Fruit fly (Drosophila melanogaster) whole organism, embryonic: ENCODE results near the gene CG46458.

Experiments
- ATbp ChIP-seq: fragments of 200-800 bp; sonication (Bioruptor generic); optimal IDR thresholded peaks from 2 replicates; lab custom pipeline; 2017; ENCODE audit warnings: missing biosample characterization, mild to moderate bottlenecking, missing genetic modification characterization, missing genetic modification reagents
- Abd-B ChIP-seq: fragments of 200-800 bp; sonication (Bioruptor generic); optimal IDR thresholded peaks from 2 replicates; lab custom pipeline; 2018; ENCODE audit warnings: missing biosample characterization, mild to moderate bottlenecking, missing genetic modification characterization, moderate library complexity
- Adf1 ChIP-seq: fragments of 200-800 bp; sonication (Bioruptor generic); IDR thresholded peaks from 2 replicates; pipeline ENCODE4 v1.3.6; 2022; ENCODE audit warnings: missing biosample characterization, missing genetic modification characterization
- CG10209 ChIP-seq: fragments of 200-800 bp; sonication (Bioruptor generic); optimal IDR thresholded peaks from 3 replicates; lab custom pipeline; 2017; ENCODE audit warnings: missing biosample characterization, mild to moderate bottlenecking, missing genetic modification characterization, missing genetic modification reagents
- CG10321 ChIP-seq: fragments of 200-800 bp; sonication (Bioruptor generic); IDR thresholded peaks from 2 replicates; pipeline ENCODE4 v1.3.6; 2022; ENCODE audit warnings: missing biosample characterization, missing genetic modification characterization
- CG10979 ChIP-seq: fragments of 200-800 bp; sonication (Bioruptor generic); optimal IDR thresholded peaks from 2 replicates; lab custom pipeline; 2018; ENCODE audit warnings: missing biosample characterization, mild to moderate bottlenecking, missing genetic modification characterization, moderate library complexity
- CG11504 ChIP-seq: fragments of 200-800 bp; sonication (Bioruptor generic); optimal IDR thresholded peaks from 3 replicates; lab custom pipeline; 2019; ENCODE audit warnings: missing biosample characterization, mild to moderate bottlenecking, missing genetic modification characterization, moderate library complexity
- CG12942 ChIP-seq: fragments of 200-800 bp; sonication (Bioruptor generic); optimal IDR thresholded peaks from 3 replicates; lab custom pipeline; 2016; ENCODE audit warnings: missing biosample characterization, missing genetic modification characterization
- CG13894 ChIP-seq: fragments of 200-800 bp; sonication (Bioruptor generic); optimal IDR thresholded peaks from 3 replicates; lab custom pipeline; 2018; ENCODE audit warnings: missing biosample characterization, mild to moderate bottlenecking, missing genetic modification characterization, moderate library complexity
- CG15479 ChIP-seq: fragments of 200-800 bp; sonication (Bioruptor generic); optimal IDR thresholded peaks from 3 replicates; lab custom pipeline; 2019; ENCODE audit warnings: missing biosample characterization, mild to moderate bottlenecking, missing genetic modification characterization, moderate library complexity
- CG15696 ChIP-seq: fragments of 200-800 bp; sonication (Bioruptor generic); optimal IDR thresholded peaks from 2 replicates; lab custom pipeline; 2019; ENCODE audit warnings: missing biosample characterization, mild to moderate bottlenecking, missing genetic modification characterization, moderate library complexity
- CG18011 ChIP-seq: fragments of 200-800 bp; sonication (Bioruptor generic); optimal IDR thresholded peaks from 2 replicates; lab custom pipeline; 2017; ENCODE audit warnings: missing biosample characterization, missing genetic modification characterization, mild to moderate bottlenecking, moderate library complexity, missing genotype
- CG32532 ChIP-seq: fragments of 200-800 bp; sonication (Bioruptor generic); IDR thresholded peaks from 2 replicates; pipeline ENCODE4 v1.3.6; 2022; ENCODE audit warnings: missing biosample characterization, missing genetic modification characterization
- CG3407 ChIP-seq: fragments of 200-800 bp; sonication (Bioruptor generic); optimal IDR thresholded peaks from 2 replicates; lab custom pipeline; 2018; ENCODE audit warnings: missing biosample characterization, mild to moderate bottlenecking, missing genetic modification characterization
- CG4282 ChIP-seq: fragments of 200-800 bp; sonication (Bioruptor generic); optimal IDR thresholded peaks from 2 replicates; lab custom pipeline; 2016; ENCODE audit warnings: missing biosample characterization, missing genetic modification characterization
- CG4404 ChIP-seq: fragments of 200-800 bp; sonication (Bioruptor generic); IDR thresholded peaks from 2 replicates; pipeline ENCODE4 v1.3.6; 2022; ENCODE audit warnings: missing biosample characterization, missing genetic modification characterization
- CG4854 ChIP-seq: fragments of 200-800 bp; sonication (Bioruptor generic); optimal IDR thresholded peaks from 2 replicates; lab custom pipeline; 2016; ENCODE audit warnings: missing biosample characterization, missing genetic modification characterization, inconsistent platforms
- CG7987 ChIP-seq: fragments of 200-800 bp; sonication (Bioruptor generic); optimal IDR thresholded peaks from 2 replicates; lab custom pipeline; 2018; ENCODE audit warnings: missing biosample characterization, mild to moderate bottlenecking, missing genetic modification characterization, moderate library complexity
- CG8281 ChIP-seq: fragments of 200-800 bp; sonication (Bioruptor generic); optimal IDR thresholded peaks from 2 replicates; lab custom pipeline; 2018; ENCODE audit warnings: missing biosample characterization, mild to moderate bottlenecking, missing genetic modification characterization, moderate library complexity
- CG9932 ChIP-seq: fragments of 200-800 bp; sonication (Bioruptor generic); IDR thresholded peaks from 2 replicates; pipeline ENCODE4 v1.3.6; 2022; ENCODE audit warnings: missing biosample characterization, missing genetic modification characterization
- CHES-1-like ChIP-seq: fragments of 200-800 bp; sonication (Bioruptor generic); optimal IDR thresholded peaks from 2 replicates; lab custom pipeline; 2016; ENCODE audit warnings: missing biosample characterization, missing genetic modification characterization
- Dad ChIP-seq: fragments of 200-800 bp; sonication (Bioruptor generic); optimal IDR thresholded peaks from 3 replicates; lab custom pipeline; 2016; ENCODE audit warnings: missing biosample characterization, missing genetic modification characterization
- Dip2 ChIP-seq: fragments of 200-800 bp; sonication (Bioruptor generic); IDR thresholded peaks from 2 replicates; pipeline ENCODE4 v1.3.6; 2022; ENCODE audit warnings: missing biosample characterization, missing genetic modification characterization
- Elba2 ChIP-seq: fragments of 200-800 bp; sonication (Bioruptor generic); optimal IDR thresholded peaks from 3 replicates; lab custom pipeline; 2016; ENCODE audit warnings: missing biosample characterization, missing genetic modification characterization
- Ets97D ChIP-seq: fragments of 200-800 bp; sonication (Bioruptor generic); optimal IDR thresholded peaks from 3 replicates; lab custom pipeline; 2016; ENCODE audit warnings: missing biosample characterization, missing genetic modification characterization
- HLH3B ChIP-seq: fragments of 200-800 bp; sonication (Bioruptor generic); IDR thresholded peaks from 2 replicates; pipeline ENCODE4 v1.3.6; 2022; ENCODE audit warnings: missing biosample characterization, missing genetic modification characterization
- Hand ChIP-seq: fragments of 200-800 bp; sonication (Bioruptor generic); optimal IDR thresholded peaks from 2 replicates; lab custom pipeline; 2017; ENCODE audit warnings: mild to moderate bottlenecking, missing biosample characterization, missing genetic modification reagents, missing genetic modification characterization
- Hey ChIP-seq: fragments of 200-800 bp; sonication (Bioruptor generic); optimal IDR thresholded peaks from 3 replicates; lab custom pipeline; 2018; ENCODE audit warnings: missing biosample characterization, mild to moderate bottlenecking, missing genetic modification characterization
- MBD-R2 ChIP-seq: fragments of 200-800 bp; sonication (Bioruptor generic); IDR thresholded peaks from 2 replicates; pipeline ENCODE4 v1.3.6; 2022; ENCODE audit warnings: missing biosample characterization, missing genetic modification characterization
- Mad ChIP-seq: fragments of 200-800 bp; sonication (Bioruptor generic); optimal IDR thresholded peaks from 2 replicates; lab custom pipeline; 2016; ENCODE audit warnings: missing biosample characterization, missing genetic modification characterization
- Myb ChIP-seq: fragments of 200-800 bp; sonication (Bioruptor generic); optimal IDR thresholded peaks from 2 replicates; lab custom pipeline; 2016; ENCODE audit warnings: missing biosample characterization, missing genetic modification characterization
- Opbp ChIP-seq: fragments of 200-800 bp; sonication (Bioruptor generic); IDR thresholded peaks from 3 replicates; pipeline ENCODE4 v1.3.6; 2022; ENCODE audit warnings: missing biosample characterization, missing genetic modification characterization; ENCODE audit not compliant: partially characterized antibody
- Usf ChIP-seq: fragments of 200-800 bp; sonication (Bioruptor generic); optimal IDR thresholded peaks from 2 replicates; lab custom pipeline; 2017; ENCODE audit warnings: missing genotype, missing biosample characterization, missing genetic modification characterization
- Vsx1 ChIP-seq: fragments of 200-800 bp; sonication (Bioruptor generic); optimal IDR thresholded peaks from 2 replicates; lab custom pipeline; 2017; ENCODE audit warnings: missing biosample characterization, mild to moderate bottlenecking, missing genetic modification characterization, missing genetic modification reagents
- Xrp1 ChIP-seq: fragments of 200-800 bp; sonication (Bioruptor generic); IDR thresholded peaks from 2 replicates; pipeline ENCODE4 v1.3.6; 2022; ENCODE audit warnings: missing biosample characterization, missing genetic modification characterization
- ac ChIP-seq: fragments of 200-800 bp; sonication (Bioruptor generic); optimal IDR thresholded peaks from 3 replicates; lab custom pipeline; 2017; ENCODE audit warnings: missing biosample characterization, mild to moderate bottlenecking, missing genetic modification characterization
- ato ChIP-seq: fragments of 200-800 bp; sonication (Bioruptor generic); IDR thresholded peaks from 2 replicates; pipeline ENCODE4 v1.3.6; 2022; ENCODE audit warnings: missing biosample characterization, missing genetic modification characterization; ENCODE audit not compliant: partially characterized antibody
- btn ChIP-seq: fragments of 200-800 bp; sonication (Bioruptor generic); optimal IDR thresholded peaks from 2 replicates; lab custom pipeline; 2016; ENCODE audit warnings: missing biosample characterization, missing genetic modification characterization
- cg ChIP-seq: fragments of 200-800 bp; sonication (Bioruptor generic); optimal IDR thresholded peaks from 3 replicates; lab custom pipeline; 2019; ENCODE audit warnings: missing biosample characterization, mild to moderate bottlenecking, missing genetic modification characterization, moderate library complexity
- crol ChIP-seq: fragments of 200-800 bp; sonication (Bioruptor generic); IDR thresholded peaks from 2 replicates; pipeline ENCODE4 v1.3.6; 2022; ENCODE audit warnings: missing biosample characterization, missing genetic modification characterization
- dan ChIP-seq: fragments of 200-800 bp; sonication (Bioruptor generic); IDR thresholded peaks from 2 replicates; pipeline ENCODE4 v1.3.6; 2022; ENCODE audit warnings: missing biosample characterization, missing genetic modification characterization
- en ChIP-seq: fragments of 200-800 bp; sonication (Bioruptor generic); optimal IDR thresholded peaks from 2 replicates; lab custom pipeline; 2016; ENCODE audit warnings: missing biosample characterization, missing genetic modification characterization
- insv ChIP-seq, 2 experiments: fragments of 200-800 bp; sonication (Bioruptor generic); optimal IDR thresholded peaks; 3 replicates each; lab custom pipeline; 2016 to 2018; ENCODE audit warnings: missing biosample characterization in 2 of 2, missing genetic modification characterization in 2 of 2
- jing ChIP-seq: fragments of 200-800 bp; sonication (Bioruptor generic); optimal IDR thresholded peaks from 2 replicates; lab custom pipeline; 2018; ENCODE audit warnings: missing biosample characterization, mild to moderate bottlenecking, missing genetic modification characterization
- mam ChIP-seq: fragments of 200-800 bp; sonication (Bioruptor generic); optimal IDR thresholded peaks from 3 replicates; lab custom pipeline; 2016; ENCODE audit warnings: missing biosample characterization, missing genetic modification characterization
- odd ChIP-seq: fragments of 200-800 bp; sonication (Bioruptor generic); optimal IDR thresholded peaks from 2 replicates; lab custom pipeline; 2017; ENCODE audit warnings: missing biosample characterization, mild to moderate bottlenecking, missing genetic modification characterization
- pros ChIP-seq: fragments of 200-800 bp; sonication (Bioruptor generic); optimal IDR thresholded peaks from 3 replicates; lab custom pipeline; 2019; ENCODE audit warnings: missing biosample characterization, mild to moderate bottlenecking, missing genetic modification characterization, moderate library complexity
- sim ChIP-seq: fragments of 200-800 bp; sonication (Bioruptor generic); IDR thresholded peaks from 2 replicates; pipeline ENCODE4 v1.3.6; 2022; ENCODE audit warnings: missing biosample characterization, missing genetic modification characterization
- sob ChIP-seq: fragments of 200-800 bp; sonication (Bioruptor generic); IDR thresholded peaks from 2 replicates; pipeline ENCODE4 v1.3.6; 2022; ENCODE audit warnings: missing biosample characterization, missing genetic modification characterization
- tap ChIP-seq: fragments of 200-800 bp; optimal IDR thresholded peaks from 3 replicates; lab custom pipeline; 2019; ENCODE audit warnings: missing biosample characterization, mild to moderate bottlenecking, missing genetic modification characterization, moderate library complexity
- zfh1 ChIP-seq: fragments of 200-800 bp; sonication (Bioruptor generic); IDR thresholded peaks from 3 replicates; pipeline ENCODE4 v1.3.6; 2022; ENCODE audit warnings: missing biosample characterization, missing genetic modification characterization

CG46458 gene

DNA sequence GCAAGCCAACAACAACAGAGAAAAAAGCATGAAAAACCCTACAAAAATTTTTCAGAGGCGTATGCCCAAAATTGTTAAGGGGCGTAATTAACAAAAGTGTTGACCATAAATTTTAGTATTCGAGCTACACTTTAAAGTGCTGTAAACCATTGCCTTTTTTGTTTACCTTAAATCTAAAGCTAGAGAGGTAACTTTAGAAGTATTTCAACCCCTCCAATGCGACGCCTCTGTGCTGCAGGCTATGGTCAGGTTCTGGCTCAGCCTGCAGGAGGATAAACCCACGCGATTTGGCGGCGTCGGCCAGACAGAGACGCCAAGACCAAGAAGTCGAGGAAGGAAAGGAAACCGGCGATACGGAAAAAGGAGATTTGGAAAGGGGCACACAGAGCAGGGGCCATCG is 43.8 kb downstream of the CG46458 start (continued):
- TF ChIP-seq Usf, result peak; percentile 41
- peak; percentile 23 for TF ChIP-seq CG7987 (GFP tag; lab: Kevin White, UChicago)
- peak; percentile 93 for TF ChIP-seq CG4404 (GFP tag; lab: Robert Waterston, UW)
- TF ChIP-seq CG15696 (tag; lab: Kevin White, UChicago), result peak; percentile 97
- TF ChIP-seq Abd-B (GFP tag; lab: Kevin White, UChicago), result peak; percentile 80
- TF ChIP-seq CG15479, result peak; percentile 72
- peak; percentile 47; the same call in 1 of the 2 replicates for TF ChIP-seq CG32532 (GFP tag; lab: Robert Waterston, UW)
- no peak for TF ChIP-seq Hand (GFP tag; lab: Kevin White, UChicago)
- TF ChIP-seq Ets97D (GFP tag; lab: Kevin White, UChicago), result peak; percentile 31
- TF ChIP-seq Opbp (GFP tag; lab: Robert Waterston, UW), result no peak
- peak; percentile 55 for TF ChIP-seq mam (GFP tag; lab: Kevin White, UChicago)
- peak; percentile 24 for TF ChIP-seq CG8281 (tag; lab: Kevin White, UChicago)
- TF ChIP-seq odd, result peak; percentile 42
- TF ChIP-seq cg (GFP tag; lab: Kevin White, UChicago), result no peak
- TF ChIP-seq CG18011 (GFP tag; lab: Kevin White, UChicago), result no peak
- peak; percentile 69 for TF ChIP-seq dan (GFP tag; lab: Robert Waterston, UW)
- no peak; the same call in 1 of the 2 replicates for TF ChIP-seq MBD-R2
- peak; percentile 51 for TF ChIP-seq CHES-1-like (GFP tag; lab: Kevin White, UChicago)
- TF ChIP-seq ato, result no peak
- TF ChIP-seq CG4282 (GFP tag; lab: Kevin White, UChicago), result no peak
- TF ChIP-seq insv (GFP tag; optimal IDR thresholded peaks at IDR 0.05; lab: Kevin White, UChicago), result no peak
- peak; percentile 55 for TF ChIP-seq Mad (GFP tag; lab: Kevin White, UChicago)
- peak; percentile 69; the same call in 1 of the 2 replicates for TF ChIP-seq sob (GFP tag; lab: Robert Waterston, UW)
- TF ChIP-seq en (GFP tag; lab: Kevin White, UChicago), result peak; percentile 52
- peak; percentile 6 for TF ChIP-seq CG12942 (GFP tag; lab: Kevin White, UChicago)
- TF ChIP-seq CG9932 (GFP tag; lab: Robert Waterston, UW), result peak; percentile 52
- TF ChIP-seq crol (GFP tag; lab: Robert Waterston, UW), result no peak
- TF ChIP-seq btn (GFP tag; lab: Kevin White, UChicago), result peak; percentile 72
- TF ChIP-seq Dip2 (GFP tag; lab: Robert Waterston, UW), result no peak
- peak; percentile 83 for TF ChIP-seq sim (GFP tag; lab: Robert Waterston, UW)
- no peak for TF ChIP-seq Adf1 (GFP tag; lab: Robert Waterston, UW)
- TF ChIP-seq Dad (GFP tag; lab: Kevin White, UChicago), result peak; percentile 65
- peak; percentile 86 for TF ChIP-seq ac (GFP tag; lab: Kevin White, UChicago)
- no peak for TF ChIP-seq CG10321 (GFP tag; lab: Robert Waterston, UW)
- peak; percentile 89 for TF ChIP-seq CG10979 (tag; lab: Kevin White, UChicago)
- peak; percentile 62 for TF ChIP-seq CG13894 (tag; lab: Kevin White, UChicago)
- TF ChIP-seq pros, result peak; percentile 2
- TF ChIP-seq jing (GFP tag; lab: Kevin White, UChicago), result peak; percentile 47
- TF ChIP-seq CG10209 (GFP tag; lab: Kevin White, UChicago), result peak; percentile 62
- TF ChIP-seq CG4854 (GFP tag; lab: Kevin White, UChicago), result peak; percentile 54
- TF ChIP-seq Myb, result peak; percentile 28
- peak; percentile 70 for TF ChIP-seq tap (tag; lab: Kevin White, UChicago)
- TF ChIP-seq Xrp1 (GFP tag; lab: Robert Waterston, UW), result peak; percentile 91
- peak; percentile 80 for TF ChIP-seq CG11504
- peak; percentile 80 for TF ChIP-seq Elba2 (GFP tag; lab: Kevin White, UChicago)
- TF ChIP-seq zfh1 (GFP tag; lab: Robert Waterston, UW), result peak; percentile 89
- peak; percentile 55 for TF ChIP-seq ATbp (GFP tag; lab: Kevin White, UChicago)
- TF ChIP-seq CG3407 (GFP tag; lab: Kevin White, UChicago), result peak; percentile 30
- TF ChIP-seq HLH3B (GFP tag; lab: Robert Waterston, UW), result peak; percentile 69
- no peak for TF ChIP-seq Hey (tag; lab: Kevin White, UChicago)
- TF ChIP-seq Vsx1 (GFP tag; lab: Kevin White, UChicago), result peak; percentile 60
